Worm (Caenorhabditis elegans) whole organism, late embryonic: ENCODE measurements around the gene mrps-7.

Source experiments
- K09A11.1 ChIP-seq: sonication (generic microtip); optimal IDR thresholded peaks from 2 replicates; lab custom pipeline; 2017; ENCODE audit warnings: antibody characterized with exemption, mild to moderate bottlenecking, missing genetic modification characterization, missing compliant biosample characterization; ENCODE audit not compliant: insufficient read depth
- ama-1 ChIP-seq: fragments of 150-350 bp; optimal IDR thresholded peaks from 2 replicates; lab custom pipeline; 2014
- dve-1 ChIP-seq: sonication (generic microtip); optimal IDR thresholded peaks from 2 replicates; lab custom pipeline; 2017; ENCODE audit warnings: antibody characterized with exemption, mild to moderate bottlenecking, missing genetic modification characterization, missing compliant biosample characterization
- nfya-1 ChIP-seq: sonication (generic microtip); optimal IDR thresholded peaks from 2 replicates; lab custom pipeline; 2017; ENCODE audit warnings: missing genetic modification characterization, mild to moderate bottlenecking, missing compliant biosample characterization, antibody characterized with exemption, moderate library complexity
- unc-42 ChIP-seq: sonication (generic microtip); optimal IDR thresholded peaks from 2 replicates; lab custom pipeline; 2016; ENCODE audit warnings: missing genotype, missing genetic modification characterization, missing compliant biosample characterization
- zip-5 ChIP-seq: sonication (generic microtip); optimal IDR thresholded peaks from 2 replicates; lab custom pipeline; 2016; ENCODE audit warnings: missing genetic modification characterization, missing compliant biosample characterization

DNA sequence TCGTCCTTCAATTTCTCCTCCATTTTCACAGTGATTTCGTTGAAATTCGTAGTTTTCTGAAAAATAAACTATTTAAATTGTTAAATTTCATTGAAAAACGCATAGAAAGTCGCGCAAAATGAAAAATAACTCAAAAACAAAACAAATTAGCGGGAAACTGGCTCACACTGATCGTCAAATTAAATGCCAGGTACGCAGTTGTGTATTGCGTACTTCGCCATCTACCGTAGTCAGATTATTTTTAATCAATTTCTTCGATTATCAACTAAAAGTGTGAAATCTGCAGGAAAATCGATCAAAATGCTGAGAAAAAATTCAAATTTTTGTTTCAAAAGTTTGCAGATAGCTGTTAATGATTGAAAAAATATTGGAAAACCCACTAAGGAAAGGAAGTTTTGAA is 12.6 kb downstream of the mrps-7 start, which contains the start of gene Y57G11C.499:
- TF ChIP-seq ama-1 (lab: Kevin White, UChicago) = no peak
- TF ChIP-seq dve-1 (tag; lab: Kevin White, UChicago) = no peak
- TF ChIP-seq K09A11.1 (tag; lab: Kevin White, UChicago) = no peak
- no peak for TF ChIP-seq nfya-1
- no peak for TF ChIP-seq zip-5 (tag; lab: Kevin White, UChicago)
- no peak for TF ChIP-seq unc-42
